Worm (Caenorhabditis elegans): ENCODE measurements around the gene del-5.

DNA sequence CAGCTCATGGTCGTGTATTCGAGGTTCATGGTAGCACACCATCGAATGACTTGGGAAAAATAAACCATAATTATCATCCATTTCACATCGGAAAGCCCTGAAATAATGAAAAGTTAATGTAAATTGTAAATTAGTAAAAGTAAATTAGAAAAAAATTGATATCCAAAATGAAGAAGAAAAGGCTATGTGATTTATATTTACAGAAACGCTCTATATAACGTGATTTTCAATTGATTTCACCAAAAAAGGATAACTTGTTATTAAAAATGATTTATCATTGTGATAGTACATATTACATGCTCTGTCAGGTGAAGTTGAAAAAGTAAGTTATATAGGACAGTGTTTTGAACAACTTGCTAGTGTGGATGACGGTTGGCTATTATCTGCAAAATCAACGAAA lies 34.8 kb upstream of the del-5 start, which contains the start of gene C09F12.3:
- no peak for TF ChIP-seq mcd-1 (GFP tag; IDR thresholded peaks at IDR 0.05)
- no peak for TF ChIP-seq hlh-26 (GFP tag; conservative IDR thresholded peaks at IDR 0.05)
- no peak for TF ChIP-seq B0336.3 (GFP tag; IDR thresholded peaks at IDR 0.05)
- TF ChIP-seq ceh-79 (tag; optimal IDR thresholded peaks at IDR 0.05): no peak
- no peak for TF ChIP-seq K12H6.12 (tag; optimal IDR thresholded peaks at IDR 0.05)
- no peak for TF ChIP-seq ZK185.1 (tag; optimal IDR thresholded peaks at IDR 0.05; ENCODE audit: poor library complexity, severe bottlenecking)
- TF ChIP-seq unc-130 (GFP tag; optimal IDR thresholded peaks at IDR 0.05): no peak
- TF ChIP-seq rec-8 (tag; optimal IDR thresholded peaks at IDR 0.05): no peak
- TF ChIP-seq lag-1 (GFP tag; IDR thresholded peaks at IDR 0.05): no peak
- TF ChIP-seq tbp1 (GFP tag; optimal IDR thresholded peaks at IDR 0.05): no peak

Measured in whole organism, young adult.